Worm (Caenorhabditis elegans) whole organism, L1 larva: ENCODE results near the gene isy-1.

Experiments
- C04F5.9 ChIP-seq: sonication (generic microtip); optimal IDR thresholded peaks from 2 replicates; lab custom pipeline; 2016; ENCODE audit warnings: missing genetic modification characterization, missing compliant biosample characterization
- F16B12.6 ChIP-seq: fragments of 150-350 bp; optimal IDR thresholded peaks from 2 replicates; lab custom pipeline; 2014; ENCODE audit warnings: missing biosample characterization, missing genetic modification characterization
- Y116A8C.19 ChIP-seq: sonication (generic microtip); optimal IDR thresholded peaks from 2 replicates; lab custom pipeline; 2016; ENCODE audit warnings: missing compliant biosample characterization, missing genetic modification characterization, borderline replicate concordance
- aly-2 ChIP-seq: fragments of 150-350 bp; optimal IDR thresholded peaks from 2 replicates; lab custom pipeline; 2014; ENCODE audit warnings: missing biosample characterization, missing genetic modification characterization
- blmp-1 ChIP-seq: fragments of 150-350 bp; optimal IDR thresholded peaks from 2 replicates; lab custom pipeline; 2014; ENCODE audit warnings: missing biosample characterization, missing genetic modification characterization
- ceh-82 ChIP-seq, 3 experiments: fragments of 150-350 bp in 1 of 3; sonication (generic microtip) in 2 of 3; optimal IDR thresholded peaks; 2 replicates each; lab custom pipeline; 2014 to 2017; ENCODE audit warnings: missing biosample characterization in 3 of 3, missing genetic modification characterization in 3 of 3
- ceh-90 ChIP-seq: sonication (generic microtip); optimal IDR thresholded peaks from 2 replicates; lab custom pipeline; 2016; ENCODE audit warnings: missing genetic modification characterization, missing compliant biosample characterization
- dpl-1 ChIP-seq, 3 experiments: fragments of 150-350 bp in 2 of 3; sonication (generic microtip) in 1 of 3; optimal IDR thresholded peaks; 2 replicates each; lab custom pipeline; 2014 to 2017; ENCODE audit warnings: missing biosample characterization in 3 of 3, missing genetic modification characterization in 3 of 3, missing genetic modification reagents in 3 of 3
- efl-1 ChIP-seq, 4 experiments: fragments of 150-350 bp; optimal IDR thresholded peaks in 3 of 4; peaks in 1 of 4; 1 replicate in 1 of 4; 2 replicates in 3 of 4; lab custom pipeline; 2014; ENCODE audit warnings: missing biosample characterization in 2 of 4, missing genetic modification characterization in 2 of 4, missing genetic modification reagents in 2 of 4
- efl-3 ChIP-seq: fragments of 200-800 bp; sonication (Bioruptor generic); optimal IDR thresholded peaks from 2 replicates; lab custom pipeline; 2018; ENCODE audit warnings: mild to moderate bottlenecking, missing genetic modification characterization, missing compliant biosample characterization
- egl-13 ChIP-seq: sonication (generic microtip); optimal IDR thresholded peaks from 2 replicates; lab custom pipeline; 2016; ENCODE audit warnings: missing genotype, missing genetic modification reagents, missing genetic modification characterization, missing compliant biosample characterization
- elt-2 ChIP-seq: sonication (generic microtip); optimal IDR thresholded peaks from 2 replicates; lab custom pipeline; 2016; ENCODE audit warnings: missing genetic modification characterization, mild to moderate bottlenecking, inconsistent platforms, missing compliant biosample characterization, missing genetic modification reagents
- fkh-4 ChIP-seq: sonication (generic microtip); optimal IDR thresholded peaks from 2 replicates; lab custom pipeline; 2016; ENCODE audit warnings: missing compliant biosample characterization, missing genetic modification characterization, borderline replicate concordance
- hlh-17 ChIP-seq: fragments of 200-800 bp; sonication (Bioruptor generic); optimal IDR thresholded peaks from 2 replicates; lab custom pipeline; 2018; ENCODE audit warnings: missing genetic modification characterization, mild to moderate bottlenecking, missing compliant biosample characterization, moderate library complexity, borderline replicate concordance
- hpl-2 ChIP-seq: fragments of 150-350 bp; optimal IDR thresholded peaks from 2 replicates; lab custom pipeline; 2014; ENCODE audit warnings: missing biosample characterization, missing genetic modification reagents, missing genetic modification characterization
- jun-1 ChIP-seq: fragments of 150-350 bp; optimal IDR thresholded peaks from 2 replicates; lab custom pipeline; 2014; ENCODE audit warnings: missing biosample characterization, missing genetic modification reagents, missing genetic modification characterization
- lin-13 ChIP-seq: fragments of 150-350 bp; optimal IDR thresholded peaks from 2 replicates; lab custom pipeline; 2014; ENCODE audit warnings: missing biosample characterization, missing genetic modification reagents, missing genetic modification characterization
- lin-14 ChIP-seq: fragments of 200-800 bp; sonication (Bioruptor generic); optimal IDR thresholded peaks from 2 replicates; lab custom pipeline; 2018; ENCODE audit warnings: mild to moderate bottlenecking, missing genetic modification characterization, moderate library complexity, missing compliant biosample characterization
- lin-35 ChIP-seq, 2 experiments: fragments of 150-350 bp; optimal IDR thresholded peaks; 2 replicates each; lab custom pipeline; 2014; ENCODE audit warnings: missing biosample characterization in 2 of 2, missing genetic modification characterization in 2 of 2, missing genetic modification reagents in 2 of 2
- lsy-2 ChIP-seq, 2 experiments: fragments of 150-350 bp; optimal IDR thresholded peaks; 2 replicates each; lab custom pipeline; 2014; ENCODE audit warnings: missing biosample characterization in 2 of 2, missing genetic modification characterization in 2 of 2
- mab-9 ChIP-seq: fragments of 200-800 bp; sonication (Bioruptor generic); IDR thresholded peaks from 2 replicates; pipeline ENCODE4 v1.3.6; 2022; ENCODE audit warnings: missing genetic modification reagents, missing genetic modification characterization, missing compliant biosample characterization
- nhr-12 ChIP-seq: sonication (generic microtip); optimal IDR thresholded peaks from 2 replicates; lab custom pipeline; 2017; ENCODE audit warnings: missing biosample characterization, missing genetic modification characterization
- nhr-19 ChIP-seq: fragments of 200-800 bp; sonication (Bioruptor generic); conservative IDR thresholded peaks from 2 replicates; pipeline ENCODE4 v1.3.6; 2022; ENCODE audit warnings: missing genetic modification characterization, missing compliant biosample characterization
- nhr-20 ChIP-seq: sonication (generic microtip); optimal IDR thresholded peaks from 2 replicates; lab custom pipeline; 2016; ENCODE audit warnings: mild to moderate bottlenecking, missing genetic modification characterization, missing compliant biosample characterization
- nhr-47 ChIP-seq: sonication (generic microtip); optimal IDR thresholded peaks from 2 replicates; lab custom pipeline; 2016; ENCODE audit warnings: mild to moderate bottlenecking, missing genetic modification characterization, moderate library complexity, missing compliant biosample characterization
- nhr-71 ChIP-seq: sonication (generic microtip); optimal IDR thresholded peaks from 2 replicates; lab custom pipeline; 2016; ENCODE audit warnings: mild to moderate bottlenecking, missing genetic modification characterization, moderate library complexity, missing compliant biosample characterization
- nhr-77 ChIP-seq: fragments of 150-350 bp; optimal IDR thresholded peaks from 2 replicates; lab custom pipeline; 2014; ENCODE audit warnings: missing biosample characterization, missing genetic modification characterization
- nhr-85 ChIP-seq: sonication (generic microtip); peaks from one replicate; lab custom pipeline; 2016; ENCODE audit warnings: missing genetic modification characterization, inconsistent platforms, missing compliant biosample characterization
- nhr-90 ChIP-seq: sonication (generic microtip); optimal IDR thresholded peaks from 2 replicates; lab custom pipeline; 2016; ENCODE audit warnings: mild to moderate bottlenecking, missing genetic modification characterization, missing compliant biosample characterization; ENCODE audit not compliant: poor library complexity
- snpc-4 ChIP-seq: fragments of 150-350 bp; optimal IDR thresholded peaks from 2 replicates; lab custom pipeline; 2014; ENCODE audit warnings: missing biosample characterization, missing genetic modification characterization
- snu-23 ChIP-seq: sonication (generic microtip); optimal IDR thresholded peaks from 2 replicates; lab custom pipeline; 2016; ENCODE audit warnings: missing genetic modification characterization, missing compliant biosample characterization
- sptf-1 ChIP-seq: fragments of 150-350 bp; optimal IDR thresholded peaks from 2 replicates; lab custom pipeline; 2014; ENCODE audit warnings: missing biosample characterization, missing genetic modification characterization
- swsn-7 ChIP-seq: sonication (generic microtip); optimal IDR thresholded peaks from 2 replicates; lab custom pipeline; 2016; ENCODE audit warnings: missing genetic modification characterization, missing compliant biosample characterization
- tbx-2 ChIP-seq: sonication (generic microtip); optimal IDR thresholded peaks from 2 replicates; lab custom pipeline; 2016; ENCODE audit warnings: missing genetic modification characterization, missing compliant biosample characterization
- unc-62 ChIP-seq: fragments of 150-350 bp; optimal IDR thresholded peaks from 2 replicates; lab custom pipeline; 2014; ENCODE audit warnings: missing biosample characterization, missing genetic modification reagents, missing genetic modification characterization
- unc-86 ChIP-seq: sonication (generic microtip); optimal IDR thresholded peaks from 2 replicates; lab custom pipeline; 2016; ENCODE audit warnings: missing genetic modification characterization, missing compliant biosample characterization
- unc-98 ChIP-seq: fragments of 200-800 bp; sonication (Bioruptor generic); IDR thresholded peaks from 2 replicates; pipeline ENCODE4 v1.3.6; 2022; ENCODE audit warnings: missing genetic modification characterization, missing compliant biosample characterization
- zip-4 ChIP-seq: fragments of 200-800 bp; sonication (Bioruptor generic); optimal IDR thresholded peaks from 2 replicates; lab custom pipeline; 2018; ENCODE audit warnings: mild to moderate bottlenecking, missing genetic modification characterization, moderate library complexity, missing compliant biosample characterization
- ztf-4 ChIP-seq: fragments of 150-350 bp; optimal IDR thresholded peaks from 2 replicates; lab custom pipeline; 2014; ENCODE audit warnings: missing biosample characterization, missing genetic modification characterization

Gene isy-1

ce11 chrV:10960544-10960943, 40.0 kb downstream of the isy-1 start, which contains the start of gene vps-36 (continued):
- no peak for TF ChIP-seq nhr-19
- no peak for TF ChIP-seq swsn-7 (tag; lab: Kevin White, UChicago)
- TF ChIP-seq sptf-1 (tag; lab: Kevin White, UChicago), result no peak
- no peak for TF ChIP-seq mab-9 (GFP tag; lab: Robert Waterston, UW)
- TF ChIP-seq, all 84 proteins: peak for 5

- TF ChIP-seq unc-86 (tag; lab: Kevin White, UChicago) (no peak), lin-14 (no peak), ceh-82 (tag; optimal IDR thresholded peaks at IDR 0.05; lab: Kevin White, UChicago) (no peak), lsy-2 (tag; optimal IDR thresholded peaks at IDR 0.05; lab: Kevin White, UChicago) (peak in 1 of 2 experiments; percentile 22), nhr-71 (peak; percentile 44), nhr-77 (no peak), ztf-4 (peak; percentile 33), efl-3 (GFP tag; lab: Kevin White, UChicago) (no peak), snpc-4 (tag; lab: Kevin White, UChicago) (no peak), nhr-90 (tag; lab: Kevin White, UChicago) (peak; percentile 50), unc-62 (GFP tag; lab: Kevin White, UChicago) (no peak), nhr-20 (peak; percentile 15), hlh-17 (GFP tag; lab: Kevin White, UChicago) (no peak), C04F5.9 (tag; lab: Kevin White, UChicago) (no peak), snu-23 (GFP tag; lab: Kevin White, UChicago) (peak; percentile 14), nhr-12 (tag; lab: Kevin White, UChicago) (no peak), nhr-85 (tag; lab: Kevin White, UChicago) (peak; percentile 58), efl-1 (optimal IDR thresholded peaks at IDR 0.05; lab: Kevin White, UChicago) (no peak), efl-1 (GFP tag; optimal IDR thresholded peaks at IDR 0.05 in 1 of 2; lab: Kevin White, UChicago) (peak in 1 of 2 experiments; percentile 89), unc-98 (GFP tag; lab: Robert Waterston, UW) (no peak), jun-1 (tag; lab: Kevin White, UChicago) (no peak), aly-2 (peak; percentile 44), tbx-2 (tag; lab: Kevin White, UChicago) (peak; percentile 20), elt-2 (peak; percentile 15), ceh-90 (no peak), nhr-47 (tag; lab: Kevin White, UChicago) (peak; percentile 35), fkh-4 (no peak)
- TF ChIP-seq, all 84 proteins: peak for 12
These were observed 42.1 kb downstream of the isy-1 start, which contains the start of gene pigt-1 for ce11 chrV:10958322-10958900. Gene pigt-1 (minus strand): TSS chrV:10958821.

ce11 chrV:10955681-10956476, 44.6 kb downstream of the isy-1 start, which contains the start of gene F17C11.13:
Gene F17C11.13 (plus strand): TSS chrV:10955923.
- TF ChIP-seq lin-13 (no peak), Y116A8C.19 (no peak), egl-13 (tag; lab: Kevin White, UChicago) (no peak), mab-9 (GFP tag; lab: Robert Waterston, UW) (no peak), zip-4 (GFP tag; lab: Kevin White, UChicago) (no peak), F16B12.6 (tag; lab: Kevin White, UChicago) (no peak), elt-2 (peak; percentile 11), hpl-2 (GFP tag; lab: Kevin White, UChicago) (no peak), efl-1 (optimal IDR thresholded peaks at IDR 0.05; lab: Kevin White, UChicago) (no peak), efl-1 (GFP tag; optimal IDR thresholded peaks at IDR 0.05 in 1 of 2; lab: Kevin White, UChicago) (peak in 1 of 2 experiments; percentile 34), dpl-1 (GFP tag; optimal IDR thresholded peaks at IDR 0.05; lab: Kevin White, UChicago) (no peak), blmp-1 (tag; lab: Kevin White, UChicago) (no peak), lin-35 (GFP tag; optimal IDR thresholded peaks at IDR 0.05; lab: Kevin White, UChicago) (no peak)
